Fruit fly (Drosophila melanogaster) whole organism, embryonic: Measurements from ENCODE around the gene SecS.
A peak's percentile ranks its signal among the peaks of the same experiment; 100 is the strongest.

Source experiments
- CG11247 ChIP-seq: fragments of 200-800 bp; sonication (Bioruptor generic); IDR thresholded peaks from 2 replicates; pipeline ENCODE4 v1.3.6; 2022; ENCODE audit warnings: missing biosample characterization, missing genetic modification characterization
- CG11560 ChIP-seq: fragments of 200-800 bp; sonication (Bioruptor generic); IDR thresholded peaks from 3 replicates; pipeline ENCODE4 v1.3.6; 2022; ENCODE audit warnings: missing biosample characterization, missing genetic modification characterization
- CG12659 ChIP-seq: fragments of 200-800 bp; sonication (Bioruptor generic); optimal IDR thresholded peaks from 3 replicates; lab custom pipeline; 2017; ENCODE audit warnings: mild to moderate bottlenecking, missing biosample characterization, missing genetic modification reagents, missing genetic modification characterization
- CG13624 ChIP-seq: fragments of 200-800 bp; sonication (Bioruptor generic); optimal IDR thresholded peaks from 2 replicates; lab custom pipeline; 2016; ENCODE audit warnings: missing biosample characterization, missing genetic modification characterization
- CG15696 ChIP-seq: fragments of 200-800 bp; sonication (Bioruptor generic); optimal IDR thresholded peaks from 2 replicates; lab custom pipeline; 2019; ENCODE audit warnings: missing biosample characterization, mild to moderate bottlenecking, missing genetic modification characterization, moderate library complexity
- CG18262 ChIP-seq: fragments of 200-800 bp; optimal IDR thresholded peaks from 3 replicates; lab custom pipeline; 2019; ENCODE audit warnings: missing biosample characterization, mild to moderate bottlenecking, missing genetic modification characterization, moderate library complexity
- CG1832 ChIP-seq: fragments of 200-800 bp; sonication (Bioruptor generic); optimal IDR thresholded peaks from 2 replicates; lab custom pipeline; 2017; ENCODE audit warnings: missing biosample characterization, mild to moderate bottlenecking, missing genetic modification characterization, inconsistent platforms
- CG18599 ChIP-seq: fragments of 200-800 bp; sonication (Bioruptor generic); optimal IDR thresholded peaks from 3 replicates; lab custom pipeline; 2017; ENCODE audit warnings: missing biosample characterization, missing genetic modification characterization, mild to moderate bottlenecking, moderate library complexity, missing genetic modification reagents
- CG2678 ChIP-seq: fragments of 200-800 bp; sonication (Bioruptor generic); optimal IDR thresholded peaks from 3 replicates; lab custom pipeline; 2019; ENCODE audit warnings: missing biosample characterization, mild to moderate bottlenecking, missing genetic modification characterization, moderate library complexity
- CG30431 ChIP-seq: fragments of 200-800 bp; sonication (Bioruptor generic); optimal IDR thresholded peaks from 2 replicates; lab custom pipeline; 2017; ENCODE audit warnings: missing biosample characterization, missing genetic modification characterization
- CG31388 ChIP-seq: fragments of 200-800 bp; sonication (Bioruptor generic); optimal IDR thresholded peaks from 2 replicates; lab custom pipeline; 2016; ENCODE audit warnings: missing biosample characterization, missing genetic modification characterization
- CG3281 ChIP-seq: fragments of 200-800 bp; sonication (Bioruptor generic); optimal IDR thresholded peaks from 3 replicates; lab custom pipeline; 2017; ENCODE audit warnings: missing biosample characterization, mild to moderate bottlenecking, missing genetic modification characterization
- CG6272 ChIP-seq: fragments of 200-800 bp; sonication (Bioruptor generic); IDR thresholded peaks from 2 replicates; pipeline ENCODE4 v1.3.6; 2022; ENCODE audit warnings: missing biosample characterization, missing genetic modification characterization
- CG6791 ChIP-seq: fragments of 200-800 bp; sonication (Bioruptor generic); IDR thresholded peaks from 3 replicates; pipeline ENCODE4 v1.3.6; 2022; ENCODE audit warnings: missing biosample characterization, missing genetic modification characterization; ENCODE audit not compliant: partially characterized antibody
- CG6854 ChIP-seq: fragments of 200-800 bp; sonication (Bioruptor generic); optimal IDR thresholded peaks from 3 replicates; lab custom pipeline; 2017; ENCODE audit warnings: missing biosample characterization, mild to moderate bottlenecking, missing genetic modification characterization
- CG7372 ChIP-seq: fragments of 200-800 bp; sonication (Bioruptor generic); IDR thresholded peaks from 2 replicates; pipeline ENCODE4 v1.3.6; 2022; ENCODE audit warnings: missing biosample characterization, missing genetic modification characterization
- CG9876 ChIP-seq: fragments of 200-800 bp; sonication (Bioruptor generic); optimal IDR thresholded peaks from 2 replicates; lab custom pipeline; 2016; ENCODE audit warnings: missing biosample characterization, missing genetic modification characterization
- Gug ChIP-seq: fragments of 200-800 bp; sonication (Bioruptor generic); IDR thresholded peaks from 4 replicates; pipeline ENCODE4 v1.3.6; 2022; ENCODE audit warnings: missing biosample characterization, missing genetic modification characterization
- HLH4C ChIP-seq: fragments of 200-800 bp; sonication (Bioruptor generic); IDR thresholded peaks from 3 replicates; pipeline ENCODE4 v1.3.6; 2022; ENCODE audit warnings: missing biosample characterization, missing genetic modification characterization; ENCODE audit not compliant: partially characterized antibody
- Lim3 ChIP-seq: fragments of 200-800 bp; sonication (Bioruptor generic); IDR thresholded peaks from 2 replicates; pipeline ENCODE4 v1.3.6; 2022; ENCODE audit warnings: missing biosample characterization, missing genetic modification characterization
- Mrtf ChIP-seq: fragments of 200-800 bp; sonication (Bioruptor generic); IDR thresholded peaks from 3 replicates; pipeline ENCODE4 v1.3.6; 2022; ENCODE audit warnings: missing biosample characterization, missing genetic modification characterization
- Oli ChIP-seq: fragments of 200-800 bp; sonication (Bioruptor generic); optimal IDR thresholded peaks from 2 replicates; lab custom pipeline; 2018; ENCODE audit warnings: missing biosample characterization, mild to moderate bottlenecking, missing genetic modification characterization, moderate library complexity
- Poxn ChIP-seq: fragments of 200-800 bp; sonication (Bioruptor generic); IDR thresholded peaks from 2 replicates; pipeline ENCODE4 v1.3.6; 2022; ENCODE audit warnings: missing biosample characterization, missing genetic modification characterization
- Ravus ChIP-seq: fragments of 200-800 bp; sonication (Bioruptor generic); IDR thresholded peaks from 2 replicates; pipeline ENCODE4 v1.3.6; 2022; ENCODE audit warnings: missing biosample characterization, missing genetic modification characterization
- Ssrp ChIP-seq: fragments of 200-800 bp; sonication (Bioruptor generic); optimal IDR thresholded peaks from 2 replicates; lab custom pipeline; 2018; ENCODE audit warnings: missing biosample characterization, mild to moderate bottlenecking, missing genetic modification characterization, moderate library complexity
- ash1 ChIP-seq: fragments of 200-800 bp; sonication (Bioruptor generic); optimal IDR thresholded peaks from 2 replicates; lab custom pipeline; 2018; ENCODE audit warnings: missing biosample characterization, mild to moderate bottlenecking, missing genetic modification characterization
- br ChIP-seq: fragments of >200 bp; optimal IDR thresholded peaks from 2 replicates; lab custom pipeline; 2017
- caup ChIP-seq: fragments of 200-800 bp; sonication (Bioruptor generic); optimal IDR thresholded peaks from 3 replicates; lab custom pipeline; 2017; ENCODE audit warnings: missing biosample characterization, mild to moderate bottlenecking, missing genetic modification characterization, moderate library complexity; ENCODE audit not compliant: severe bottlenecking
- corto ChIP-seq: fragments of 200-800 bp; sonication (Bioruptor generic); optimal IDR thresholded peaks from 2 replicates; lab custom pipeline; 2016; ENCODE audit warnings: missing biosample characterization, mild to moderate bottlenecking, missing genetic modification characterization, moderate library complexity
- crc ChIP-seq: fragments of 200-800 bp; sonication (Bioruptor generic); optimal IDR thresholded peaks from 2 replicates; lab custom pipeline; 2016; ENCODE audit warnings: missing biosample characterization, missing genetic modification characterization
- crp ChIP-seq, 2 experiments: fragments of 200-800 bp; sonication (Bioruptor generic); optimal IDR thresholded peaks; 2 replicates in 1 of 2; 3 replicates in 1 of 2; lab custom pipeline; 2017; ENCODE audit warnings: missing biosample characterization in 2 of 2, missing genetic modification characterization in 2 of 2, mild to moderate bottlenecking in 1 of 2, moderate library complexity in 1 of 2
- da ChIP-seq: fragments of 200-800 bp; sonication (Bioruptor generic); optimal IDR thresholded peaks from 2 replicates; lab custom pipeline; 2016; ENCODE audit warnings: missing biosample characterization, missing genetic modification characterization
- dan ChIP-seq: fragments of 200-800 bp; sonication (Bioruptor generic); IDR thresholded peaks from 2 replicates; pipeline ENCODE4 v1.3.6; 2022; ENCODE audit warnings: missing biosample characterization, missing genetic modification characterization
- dmrt11E ChIP-seq: fragments of 200-800 bp; sonication (Bioruptor generic); optimal IDR thresholded peaks from 3 replicates; lab custom pipeline; 2018; ENCODE audit warnings: missing biosample characterization, mild to moderate bottlenecking, missing genetic modification characterization, moderate library complexity
- emc ChIP-seq: fragments of 200-800 bp; sonication (Bioruptor generic); optimal IDR thresholded peaks from 2 replicates; lab custom pipeline; 2016; ENCODE audit warnings: missing biosample characterization, missing genetic modification characterization
- ems ChIP-seq: fragments of 200-800 bp; sonication (Bioruptor generic); optimal IDR thresholded peaks from 3 replicates; lab custom pipeline; 2016; ENCODE audit warnings: missing biosample characterization, missing genetic modification characterization
- eyg ChIP-seq: fragments of 200-800 bp; sonication (Bioruptor generic); optimal IDR thresholded peaks from 3 replicates; lab custom pipeline; 2016; ENCODE audit warnings: missing biosample characterization, missing genetic modification characterization
- ftz-f1 ChIP-seq: fragments of 200-800 bp; sonication (Bioruptor generic); optimal IDR thresholded peaks from 2 replicates; lab custom pipeline; 2016; ENCODE audit warnings: missing biosample characterization, missing genetic modification characterization
- gem ChIP-seq: fragments of 200-800 bp; sonication (Bioruptor generic); optimal IDR thresholded peaks from 2 replicates; lab custom pipeline; 2019; ENCODE audit warnings: missing biosample characterization, mild to moderate bottlenecking, missing genetic modification characterization, moderate library complexity
- grau ChIP-seq: fragments of 200-800 bp; optimal IDR thresholded peaks from 3 replicates; lab custom pipeline; 2019; ENCODE audit warnings: missing biosample characterization, mild to moderate bottlenecking, missing genetic modification characterization, moderate library complexity
- gsb-n ChIP-seq: fragments of 200-800 bp; sonication (Bioruptor generic); optimal IDR thresholded peaks from 3 replicates; lab custom pipeline; 2018; ENCODE audit warnings: missing biosample characterization, mild to moderate bottlenecking, missing genetic modification characterization
- h ChIP-seq: fragments of >200 bp; optimal IDR thresholded peaks from 2 replicates; lab custom pipeline; 2017
- klu ChIP-seq: fragments of 200-800 bp; sonication (Bioruptor generic); IDR thresholded peaks from 2 replicates; pipeline ENCODE4 v1.3.6; 2022; ENCODE audit warnings: missing biosample characterization, missing genetic modification characterization
- kni ChIP-seq: fragments of 200-800 bp; sonication (Bioruptor generic); optimal IDR thresholded peaks from 3 replicates; lab custom pipeline; 2017; ENCODE audit warnings: mild to moderate bottlenecking, missing biosample characterization, missing genetic modification reagents, missing genetic modification characterization
- lab ChIP-seq: fragments of 200-800 bp; sonication (Bioruptor generic); optimal IDR thresholded peaks from 3 replicates; lab custom pipeline; 2017; ENCODE audit warnings: missing biosample characterization, missing genetic modification characterization, mild to moderate bottlenecking, moderate library complexity, missing genetic modification reagents
- lbe ChIP-seq: fragments of 200-800 bp; sonication (Bioruptor generic); optimal IDR thresholded peaks from 2 replicates; lab custom pipeline; 2016; ENCODE audit warnings: missing biosample characterization, mild to moderate bottlenecking, missing genetic modification characterization
- mld ChIP-seq: fragments of 200-800 bp; sonication (Bioruptor generic); IDR thresholded peaks from 3 replicates; pipeline ENCODE4 v1.3.6; 2022; ENCODE audit warnings: missing biosample characterization, missing genetic modification characterization; ENCODE audit not compliant: partially characterized antibody
- onecut ChIP-seq: fragments of 200-800 bp; sonication (Bioruptor generic); IDR thresholded peaks from 2 replicates; pipeline ENCODE4 v1.3.6; 2022; ENCODE audit warnings: missing biosample characterization, missing genetic modification characterization
- slp2 ChIP-seq: fragments of 200-800 bp; sonication (Bioruptor generic); optimal IDR thresholded peaks from 2 replicates; lab custom pipeline; 2016; ENCODE audit warnings: missing biosample characterization, missing genetic modification characterization
- sr ChIP-seq: fragments of 200-800 bp; sonication (Bioruptor generic); IDR thresholded peaks from 3 replicates; pipeline ENCODE4 v1.3.6; 2022; ENCODE audit warnings: missing biosample characterization, missing genetic modification characterization
- vvl ChIP-seq: fragments of 200-800 bp; sonication (Bioruptor generic); IDR thresholded peaks from 2 replicates; pipeline ENCODE4 v1.3.6; 2022; ENCODE audit warnings: missing biosample characterization, missing genetic modification characterization

The SecS gene

DNA sequence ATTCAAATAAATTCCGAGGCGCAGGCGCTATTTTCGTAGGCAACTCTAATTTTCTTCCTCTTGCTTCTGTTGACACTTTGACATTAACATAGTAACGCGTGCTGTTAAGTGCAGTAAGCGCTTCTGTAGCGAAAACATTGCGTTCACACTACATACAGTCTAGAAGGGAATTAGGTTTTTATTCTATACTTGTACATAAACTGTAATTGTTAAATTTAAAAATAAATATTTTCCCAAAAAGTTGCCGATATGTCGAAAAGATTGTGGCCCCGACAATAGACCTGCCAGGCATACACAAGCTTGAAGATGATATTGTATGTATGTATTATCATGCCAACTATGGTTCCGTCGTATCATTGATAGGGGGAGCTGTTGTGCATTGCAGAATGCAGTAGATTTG, 5.2 kb downstream of the SecS start, which contains the start of gene asl (continued):
- TF ChIP-seq slp2 = no peak
- TF ChIP-seq ems (GFP tag; lab: Kevin White, UChicago) = peak; percentile 52
- TF ChIP-seq CG3281 (GFP tag; lab: Kevin White, UChicago) = peak; percentile 61
- TF ChIP-seq eyg (GFP tag; lab: Kevin White, UChicago) = peak; percentile 32
- peak; percentile 41 for TF ChIP-seq lbe (GFP tag; lab: Kevin White, UChicago)
- TF ChIP-seq Ravus (GFP tag; lab: Robert Waterston, UW) = no peak
- no peak for TF ChIP-seq CG1832 (GFP tag; lab: Kevin White, UChicago)
- no peak for TF ChIP-seq gsb-n
- peak in 1 of 2 experiments; percentile 41 for TF ChIP-seq crp (GFP tag; optimal IDR thresholded peaks at IDR 0.05; lab: Kevin White, UChicago)
- peak; percentile 49; the same call in 1 of the 2 replicates for TF ChIP-seq CG7372 (GFP tag; lab: Robert Waterston, UW)
- TF ChIP-seq CG6272 = peak; percentile 47
- TF ChIP-seq Oli (tag; lab: Kevin White, UChicago) = peak; percentile 60
- TF ChIP-seq CG18599 (GFP tag; lab: Kevin White, UChicago) = no peak
- no peak for TF ChIP-seq lab
- TF ChIP-seq da (GFP tag; lab: Kevin White, UChicago) = no peak
- TF ChIP-seq klu (GFP tag; lab: Robert Waterston, UW) = no peak
- TF ChIP-seq gem (tag; lab: Kevin White, UChicago) = peak; percentile 79
- TF ChIP-seq CG6791 (GFP tag; lab: Robert Waterston, UW) = peak; percentile 57; the same call in 1 of the 3 replicates
- 0 out of 3 replicates have a peak, but pooled peaks have one; percentile 29 for TF ChIP-seq Mrtf (GFP tag; lab: Robert Waterston, UW)
- TF ChIP-seq emc (GFP tag; lab: Kevin White, UChicago) = peak; percentile 7
- TF ChIP-seq onecut = peak; percentile 58
- peak; percentile 61 for TF ChIP-seq CG18262 (tag; lab: Kevin White, UChicago)
- no peak for TF ChIP-seq ash1 (GFP tag; lab: Kevin White, UChicago)
- peak; percentile 54 for TF ChIP-seq caup (GFP tag; lab: Kevin White, UChicago)
- TF ChIP-seq CG2678 (tag; lab: Kevin White, UChicago) = no peak
- TF ChIP-seq Poxn (GFP tag; lab: Robert Waterston, UW) = no peak
- peak; percentile 69 for TF ChIP-seq vvl (GFP tag; lab: Robert Waterston, UW)
- TF ChIP-seq CG13624 = peak; percentile 49
- peak; percentile 65 for TF ChIP-seq dmrt11E (tag; lab: Kevin White, UChicago)
- TF ChIP-seq CG12659 (GFP tag; lab: Kevin White, UChicago) = peak; percentile 88
- TF ChIP-seq CG30431 (GFP tag; lab: Kevin White, UChicago) = no peak
- no peak for TF ChIP-seq CG31388 (GFP tag; lab: Kevin White, UChicago)
- TF ChIP-seq CG9876 (GFP tag; lab: Kevin White, UChicago) = peak; percentile 19
- no peak for TF ChIP-seq Gug
- TF ChIP-seq dan (GFP tag; lab: Robert Waterston, UW) = no peak
- peak; percentile 51; the same call in 1 of the 2 replicates for TF ChIP-seq CG11247
- TF ChIP-seq HLH4C (GFP tag; lab: Robert Waterston, UW) = no peak
- TF ChIP-seq CG11560 = no peak
- TF ChIP-seq crc (GFP tag; lab: Kevin White, UChicago) = peak; percentile 49
- TF ChIP-seq CG6854 (GFP tag; lab: Kevin White, UChicago) = no peak
- peak; percentile 25 for TF ChIP-seq corto (GFP tag; lab: Kevin White, UChicago)
- TF ChIP-seq mld (GFP tag; lab: Robert Waterston, UW) = no peak
- TF ChIP-seq h (lab: Kevin White, UChicago) = no peak
- no peak for TF ChIP-seq sr
- peak; percentile 48 for TF ChIP-seq kni (GFP tag; lab: Kevin White, UChicago)
- no peak for TF ChIP-seq ftz-f1 (GFP tag; lab: Kevin White, UChicago)
- TF ChIP-seq CG15696 (tag; lab: Kevin White, UChicago) = peak; percentile 71
- TF ChIP-seq grau (tag; lab: Kevin White, UChicago) = peak; percentile 78
- TF ChIP-seq Lim3 = no peak
- TF ChIP-seq Ssrp (tag; lab: Kevin White, UChicago) = peak; percentile 57
- TF ChIP-seq br (lab: Kevin White, UChicago) = no peak
